Fruit fly (Drosophila melanogaster) whole organism, wandering third instar larva: ENCODE measurements around the gene CG10343.

Source experiments
- Abd-B ChIP-seq: fragments of >200 bp; optimal IDR thresholded peaks from 2 replicates; lab custom pipeline; 2017; ENCODE audit warnings: missing biosample characterization, missing genetic modification characterization
- CG32264 ChIP-seq: fragments of 200-800 bp; sonication (Bioruptor generic); optimal IDR thresholded peaks from 2 replicates; lab custom pipeline; 2016; ENCODE audit warnings: missing biosample characterization, missing genetic modification characterization
- CG9705 ChIP-seq: fragments of 200-800 bp; sonication (Bioruptor generic); optimal IDR thresholded peaks from 2 replicates; lab custom pipeline; 2018; ENCODE audit warnings: missing biosample characterization, mild to moderate bottlenecking, missing genetic modification characterization
- CrebA ChIP-seq: fragments of 200-800 bp; sonication (Bioruptor generic); optimal IDR thresholded peaks from 2 replicates; lab custom pipeline; 2016; ENCODE audit warnings: missing biosample characterization, mild to moderate bottlenecking, missing genetic modification characterization, borderline replicate concordance
- Dfd ChIP-seq: fragments of >200 bp; optimal IDR thresholded peaks from 2 replicates; lab custom pipeline; 2017; ENCODE audit warnings: missing biosample characterization, missing genetic modification characterization
- Dif ChIP-seq: fragments of 200-275, 200-300 bp; sonication (Bioruptor generic); optimal IDR thresholded peaks from 2 replicates; lab custom pipeline; 2018; ENCODE audit warnings: missing biosample characterization, missing genetic modification characterization; ENCODE audit not compliant: partially characterized antibody
- GATAd ChIP-seq: sonication (Bioruptor generic); optimal IDR thresholded peaks from 2 replicates; lab custom pipeline; 2016; ENCODE audit warnings: missing biosample characterization, missing genetic modification characterization
- HLH106 ChIP-seq: fragments of 200-800 bp; optimal IDR thresholded peaks from 3 replicates; lab custom pipeline; 2019; ENCODE audit warnings: missing biosample characterization, mild to moderate bottlenecking, missing genetic modification characterization, moderate library complexity
- Hnf4 ChIP-seq: fragments of 200-800 bp; sonication (Bioruptor generic); optimal IDR thresholded peaks from 2 replicates; lab custom pipeline; 2016; ENCODE audit warnings: missing biosample characterization, mild to moderate bottlenecking, missing genetic modification characterization
- Hr78 ChIP-seq: fragments of >200 bp; optimal IDR thresholded peaks from 2 replicates; lab custom pipeline; 2017; ENCODE audit warnings: missing biosample characterization, missing genetic modification characterization
- Hr83 ChIP-seq: fragments of 200-300 bp; sonication (Bioruptor generic); optimal IDR thresholded peaks from 2 replicates; lab custom pipeline; 2016; ENCODE audit warnings: missing biosample characterization, mild to moderate bottlenecking, missing genetic modification characterization, moderate library complexity; ENCODE audit not compliant: poor library complexity, severe bottlenecking
- Jra ChIP-seq: sonication (Bioruptor generic); optimal IDR thresholded peaks from 2 replicates; lab custom pipeline; 2016; ENCODE audit warnings: missing biosample characterization, missing genetic modification characterization
- Mio ChIP-seq: sonication (Bioruptor generic); optimal IDR thresholded peaks from 2 replicates; lab custom pipeline; 2016; ENCODE audit warnings: missing biosample characterization, missing genetic modification characterization
- Myc ChIP-seq: fragments of >200 bp; optimal IDR thresholded peaks from 2 replicates; lab custom pipeline; 2017
- N ChIP-seq: fragments of >200 bp; optimal IDR thresholded peaks from 2 replicates; lab custom pipeline; 2018; ENCODE audit warnings: missing biosample characterization, missing external identifiers, missing genetic modification characterization
- OdsH ChIP-seq: fragments of 200-800 bp; sonication (Bioruptor generic); optimal IDR thresholded peaks from 2 replicates; lab custom pipeline; 2016; ENCODE audit warnings: missing biosample characterization, mild to moderate bottlenecking, missing genetic modification characterization
- Rel ChIP-seq, 2 experiments: fragments of 200-800 bp; sonication (Bioruptor generic) in 1 of 2; optimal IDR thresholded peaks; 2 replicates in 1 of 2; 3 replicates in 1 of 2; lab custom pipeline; 2016 to 2019; ENCODE audit warnings: mild to moderate bottlenecking in 2 of 2, missing biosample characterization in 2 of 2, missing genetic modification characterization in 2 of 2, moderate library complexity in 1 of 2
- Sp1 ChIP-seq: fragments of 200-800 bp; sonication (Bioruptor generic); optimal IDR thresholded peaks from 3 replicates; lab custom pipeline; 2019; ENCODE audit warnings: missing biosample characterization, mild to moderate bottlenecking, missing genetic modification characterization, moderate library complexity
- Vsx2 ChIP-seq: fragments of 200-300, 225-300 bp; sonication (Bioruptor generic); optimal IDR thresholded peaks from 2 replicates; lab custom pipeline; 2018; ENCODE audit warnings: missing biosample characterization, missing genetic modification characterization; ENCODE audit not compliant: partially characterized antibody
- br ChIP-seq: fragments of 200-800 bp; sonication (Bioruptor generic); optimal IDR thresholded peaks from 2 replicates; lab custom pipeline; 2016; ENCODE audit warnings: missing biosample characterization, missing genetic modification characterization
- brk ChIP-seq: fragments of 200-800 bp; sonication (Bioruptor generic); optimal IDR thresholded peaks from 2 replicates; lab custom pipeline; 2016; ENCODE audit warnings: missing biosample characterization, mild to moderate bottlenecking, missing genetic modification characterization
- dl ChIP-seq, 2 experiments: fragments of 175-275, 200-275 bp in 1 of 2; fragments of 200-275 bp in 1 of 2; sonication (Bioruptor generic); optimal IDR thresholded peaks; lab custom pipeline; 2018; ENCODE audit warnings: mild to moderate bottlenecking in 2 of 2, missing biosample characterization in 2 of 2, missing genetic modification characterization in 2 of 2, moderate library complexity in 2 of 2; ENCODE audit not compliant: partially characterized antibody in 2 of 2, insufficient read depth in 1 of 2
- dmrt93B ChIP-seq: fragments of 200-800 bp; sonication (Bioruptor generic); optimal IDR thresholded peaks from 2 replicates; lab custom pipeline; 2018; ENCODE audit warnings: missing biosample characterization, mild to moderate bottlenecking, missing genetic modification characterization
- dsf ChIP-seq: sonication (Bioruptor generic); optimal IDR thresholded peaks from 2 replicates; lab custom pipeline; 2016; ENCODE audit warnings: missing biosample characterization, missing genetic modification characterization, borderline replicate concordance
- ey ChIP-seq: fragments of 200-800 bp; sonication (Bioruptor generic); optimal IDR thresholded peaks from 2 replicates; lab custom pipeline; 2016; ENCODE audit warnings: missing biosample characterization, missing genetic modification characterization
- foxo ChIP-seq, 2 experiments: fragments of 200-800 bp; sonication (Bioruptor generic); optimal IDR thresholded peaks; 2 replicates in 1 of 2; 3 replicates in 1 of 2; lab custom pipeline; 2016 to 2017; ENCODE audit warnings: missing biosample characterization in 2 of 2, missing genetic modification characterization in 2 of 2
- fru ChIP-seq: fragments of 200-800 bp; sonication (Bioruptor generic); optimal IDR thresholded peaks from 3 replicates; lab custom pipeline; 2016; ENCODE audit warnings: missing biosample characterization, mild to moderate bottlenecking, missing genetic modification characterization
- h ChIP-seq: fragments of 200-800 bp; sonication (Bioruptor generic); optimal IDR thresholded peaks from 3 replicates; lab custom pipeline; 2016; ENCODE audit warnings: missing biosample characterization, mild to moderate bottlenecking, missing genetic modification characterization
- jim ChIP-seq: fragments of 175-275, 200-325 bp; sonication (Bioruptor generic); optimal IDR thresholded peaks from 2 replicates; lab custom pipeline; 2016; ENCODE audit warnings: missing biosample characterization, mild to moderate bottlenecking, missing genetic modification characterization
- lola ChIP-seq: fragments of >200 bp; optimal IDR thresholded peaks from 2 replicates; lab custom pipeline; 2017; ENCODE audit warnings: missing biosample characterization, missing genetic modification characterization
- pan ChIP-seq: fragments of >200 bp; optimal IDR thresholded peaks from 2 replicates; lab custom pipeline; 2017
- psq ChIP-seq: fragments of 200-800 bp; sonication (Bioruptor generic); optimal IDR thresholded peaks from 3 replicates; lab custom pipeline; 2017; ENCODE audit warnings: missing biosample characterization, mild to moderate bottlenecking, missing genetic modification characterization, moderate library complexity
- rgr ChIP-seq: fragments of 200-800 bp; sonication (Bioruptor generic); optimal IDR thresholded peaks from 3 replicates; lab custom pipeline; 2016; ENCODE audit warnings: missing biosample characterization, mild to moderate bottlenecking, missing genetic modification characterization
- sage ChIP-seq: fragments of 200-800 bp; sonication (Bioruptor generic); optimal IDR thresholded peaks from 2 replicates; lab custom pipeline; 2016; ENCODE audit warnings: missing biosample characterization, mild to moderate bottlenecking, missing genetic modification characterization
- sv ChIP-seq: fragments of 200-800 bp; sonication (Bioruptor generic); optimal IDR thresholded peaks from 3 replicates; lab custom pipeline; 2016; ENCODE audit warnings: missing biosample characterization, missing genetic modification characterization
- tai ChIP-seq: sonication (Bioruptor generic); optimal IDR thresholded peaks from 2 replicates; lab custom pipeline; 2016; ENCODE audit warnings: missing biosample characterization, missing genetic modification characterization
- usp ChIP-seq: fragments of >200 bp; optimal IDR thresholded peaks from 2 replicates; lab custom pipeline; 2017; ENCODE audit warnings: missing biosample characterization, missing genetic modification characterization
- woc ChIP-seq: sonication (Bioruptor generic); optimal IDR thresholded peaks from 2 replicates; lab custom pipeline; 2016; ENCODE audit warnings: missing biosample characterization, mild to moderate bottlenecking, missing genetic modification characterization

The CG10343 gene

dm6 chr2L:18658108-18658507 is 45.2 kb upstream of the CG10343 start:
- peak; percentile 8 for TF ChIP-seq HLH106 (tag; lab: Kevin White, UChicago)
- peak in 1 of 2 experiments; percentile 18 for TF ChIP-seq foxo (GFP tag; optimal IDR thresholded peaks at IDR 0.05; lab: Kevin White, UChicago)
- TF ChIP-seq Abd-B: no peak

DNA sequence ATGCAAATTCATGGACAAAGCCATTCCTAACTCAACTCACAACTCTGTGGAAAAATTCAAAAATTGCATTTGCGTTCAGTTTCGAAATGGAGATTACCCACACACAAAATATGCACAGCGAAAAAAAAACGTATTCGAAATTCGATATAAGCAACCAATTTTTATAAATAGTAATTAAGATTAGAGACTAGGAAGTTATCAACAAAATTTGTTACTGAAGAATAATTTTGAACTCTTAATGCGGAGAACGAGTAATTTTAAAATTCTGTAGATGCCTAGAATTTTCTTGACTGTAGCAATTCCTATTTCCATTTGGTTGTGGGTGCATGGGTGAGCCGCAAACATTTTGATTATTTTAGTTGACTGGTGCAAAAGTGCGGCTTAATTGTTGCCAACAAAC is 39.9 kb upstream of the CG10343 start:
- TF ChIP-seq dmrt93B (GFP tag; lab: Kevin White, UChicago) (no peak), usp (GFP tag; lab: Kevin White, UChicago) (no peak), Hr83 (GFP tag; lab: Kevin White, UChicago) (no peak), ey (peak; percentile 5), foxo (GFP tag; optimal IDR thresholded peaks at IDR 0.05; lab: Kevin White, UChicago) (peak in 1 of 2 experiments; percentile 28), fru (GFP tag; lab: Kevin White, UChicago) (peak; percentile 6), h (peak; percentile 19), Hnf4 (GFP tag; lab: Kevin White, UChicago) (no peak), sage (GFP tag; lab: Kevin White, UChicago) (no peak), Hr78 (no peak), GATAd (GFP tag; lab: Kevin White, UChicago) (no peak), dl (GFP tag; optimal IDR thresholded peaks at IDR 0.05; lab: Kevin White, UChicago; ENCODE audit: insufficient read depth in 1 of 2, partially characterized antibody in 2 of 2) (no peak), OdsH (GFP tag; lab: Kevin White, UChicago) (peak; percentile 32), rgr (GFP tag; lab: Kevin White, UChicago) (peak; percentile 2)

- no peak for TF ChIP-seq Rel (GFP tag; optimal IDR thresholded peaks at IDR 0.05; lab: Kevin White, UChicago)
- peak; percentile 45 for TF ChIP-seq Rel (tag; optimal IDR thresholded peaks at IDR 0.05; lab: Kevin White, UChicago)
- TF ChIP-seq CG32264 (GFP tag; lab: Kevin White, UChicago): peak; percentile 44
- peak; percentile 86 for TF ChIP-seq h
- TF ChIP-seq Jra (GFP tag; lab: Kevin White, UChicago): peak; percentile 70
- TF ChIP-seq usp (GFP tag; lab: Kevin White, UChicago): no peak
- TF ChIP-seq foxo (GFP tag; optimal IDR thresholded peaks at IDR 0.05; lab: Kevin White, UChicago): peak in 1 of 2 experiments; percentile 85
- peak; percentile 72 for TF ChIP-seq CG9705 (GFP tag; lab: Kevin White, UChicago)
- peak; percentile 81 for TF ChIP-seq ey
- TF ChIP-seq dsf (GFP tag; lab: Kevin White, UChicago): no peak
- TF ChIP-seq woc (GFP tag; lab: Kevin White, UChicago): peak; percentile 95
- no peak for TF ChIP-seq Abd-B
- TF ChIP-seq rgr (GFP tag; lab: Kevin White, UChicago): peak; percentile 68
- peak; percentile 70 for TF ChIP-seq dmrt93B (GFP tag; lab: Kevin White, UChicago)
- no peak for TF ChIP-seq brk (GFP tag; lab: Kevin White, UChicago)
- peak; percentile 68 for TF ChIP-seq Dif
- TF ChIP-seq fru (GFP tag; lab: Kevin White, UChicago): peak; percentile 91
- TF ChIP-seq Sp1 (GFP tag; lab: Kevin White, UChicago): peak; percentile 87
- peak; percentile 73 for TF ChIP-seq br (GFP tag; lab: Kevin White, UChicago)
- TF ChIP-seq sv (GFP tag; lab: Kevin White, UChicago): no peak
- no peak for TF ChIP-seq CrebA
- peak in 1 of 2 experiments; percentile 40 for TF ChIP-seq dl (GFP tag; optimal IDR thresholded peaks at IDR 0.05; lab: Kevin White, UChicago; ENCODE audit: insufficient read depth in 1 of 2, partially characterized antibody in 2 of 2)
- no peak for TF ChIP-seq Myc (lab: Kevin White, UChicago)
- peak; percentile 50 for TF ChIP-seq sage (GFP tag; lab: Kevin White, UChicago)
- peak; percentile 57 for TF ChIP-seq Hr83 (GFP tag; lab: Kevin White, UChicago)
- TF ChIP-seq pan (lab: Kevin White, UChicago): no peak
- TF ChIP-seq GATAd (GFP tag; lab: Kevin White, UChicago): no peak
- TF ChIP-seq OdsH (GFP tag; lab: Kevin White, UChicago): peak; percentile 88
- no peak for TF ChIP-seq jim (GFP tag; lab: Kevin White, UChicago)
- TF ChIP-seq Hr78: no peak
- no peak for TF ChIP-seq Dfd
- peak; percentile 91 for TF ChIP-seq HLH106 (tag; lab: Kevin White, UChicago)
- no peak for TF ChIP-seq Mio
- peak; percentile 86 for TF ChIP-seq psq (GFP tag; lab: Kevin White, UChicago)
- peak; percentile 78 for TF ChIP-seq Hnf4 (GFP tag; lab: Kevin White, UChicago)
- no peak for TF ChIP-seq tai (GFP tag; lab: Kevin White, UChicago)
- TF ChIP-seq lola (GFP tag; lab: Kevin White, UChicago): no peak
- TF ChIP-seq Vsx2 (GFP tag; lab: Kevin White, UChicago): peak; percentile 86
- TF ChIP-seq N (GFP tag; lab: Kevin White, UChicago): no peak
These were observed 38.3 kb upstream of the CG10343 start for dm6 chr2L:18664707-18665550.
